Fruit fly (Drosophila melanogaster): ENCODE data around the gene agt.
A peak's percentile ranks its signal among the peaks of the same experiment; 100 is the strongest.

The agt gene

DNA sequence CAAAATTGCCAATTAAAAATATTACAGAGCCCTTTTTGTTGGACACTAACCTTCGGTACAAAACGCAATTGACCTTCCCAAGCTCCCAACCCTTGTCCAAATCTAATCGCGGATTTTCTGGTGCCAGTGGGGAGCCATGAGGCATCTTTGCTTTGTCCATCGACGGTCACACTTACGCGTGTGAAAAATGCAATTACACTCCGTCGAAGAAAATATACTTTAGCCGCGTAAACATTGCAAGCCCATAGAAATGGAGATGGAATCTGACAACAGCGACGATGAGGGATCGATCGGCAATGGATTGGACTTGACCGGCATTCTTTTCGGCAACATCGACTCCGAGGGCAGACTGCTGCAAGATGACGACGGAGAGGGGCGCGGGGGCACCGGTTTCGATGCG, 13.2 kb downstream of the agt start, which contains the start of gene Taf1 (continued):
- TF ChIP-seq CG17829 (tag; optimal IDR thresholded peaks at IDR 0.05), result peak; percentile 48
- TF ChIP-seq hkb (optimal IDR thresholded peaks at IDR 0.05), result no peak
- TF ChIP-seq hkb (GFP tag; IDR thresholded peaks at IDR 0.05), result 0 out of 2 replicates have a peak, but pooled peaks have one; percentile 9
- no peak for TF ChIP-seq CG7556 (GFP tag; optimal IDR thresholded peaks at IDR 0.05)
- TF ChIP-seq Sry-δ (GFP tag; optimal IDR thresholded peaks at IDR 0.05), result peak; percentile 44
- TF ChIP-seq amos (GFP tag; IDR thresholded peaks at IDR 0.05; ENCODE audit: partially characterized antibody), result peak; percentile 29; the same call in 1 of the 2 replicates
- peak; percentile 95 for TF ChIP-seq MBD-R2 (GFP tag; IDR thresholded peaks at IDR 0.05)
- peak; percentile 66 for TF ChIP-seq CG33213 (GFP tag; optimal IDR thresholded peaks at IDR 0.05)
- peak; percentile 10 for TF ChIP-seq pho (GFP tag; optimal IDR thresholded peaks at IDR 0.05)
- peak; percentile 26 for TF ChIP-seq Myb (GFP tag; optimal IDR thresholded peaks at IDR 0.05)
- TF ChIP-seq ftz-f1 (GFP tag; optimal IDR thresholded peaks at IDR 0.05), result peak; percentile 99
- peak; percentile 89 for TF ChIP-seq Lhr (GFP tag; optimal IDR thresholded peaks at IDR 0.05)
- no peak for TF ChIP-seq oc (tag; optimal IDR thresholded peaks at IDR 0.05)
- TF ChIP-seq sna (GFP tag; IDR thresholded peaks at IDR 0.05; ENCODE audit: partially characterized antibody), result peak; percentile 41; the same call in 1 of the 2 replicates
- 0 out of 2 replicates have a peak, but pooled peaks have one; percentile 21 for TF ChIP-seq E2f2 (GFP tag; IDR thresholded peaks at IDR 0.05)

DNA sequence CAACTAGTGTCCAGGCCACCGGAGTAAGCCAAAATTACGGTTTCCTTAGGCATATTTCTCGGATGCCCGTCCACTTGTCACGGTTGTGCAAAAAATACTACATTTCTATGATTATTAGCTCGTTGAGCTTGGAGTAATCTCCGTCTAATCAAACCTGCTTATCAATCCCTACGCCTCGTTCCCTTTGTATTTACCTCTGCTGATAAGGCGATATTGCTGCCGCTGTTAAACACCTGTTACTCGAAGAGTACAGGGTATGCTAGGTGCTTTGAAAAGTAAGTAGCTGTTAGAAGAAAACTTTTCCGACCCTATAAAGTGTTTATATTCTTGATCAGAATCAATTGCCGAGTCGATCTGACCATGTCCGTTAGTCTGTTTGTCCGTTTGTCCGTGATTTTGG, 15.6 kb downstream of the agt start, which contains the start of gene Ass:
Gene Ass (minus strand): TSS at position 101 of the 400 bp plus-strand sequence.
- peak; percentile 85 for TF ChIP-seq D19B (GFP tag; optimal IDR thresholded peaks at IDR 0.05)
- TF ChIP-seq Ets65A (GFP tag), result peak; percentile 11
- TF ChIP-seq ttk (GFP tag; IDR thresholded peaks at IDR 0.05), result no peak
- no peak for TF ChIP-seq CG4730 (GFP tag; IDR thresholded peaks at IDR 0.05)
- TF ChIP-seq GATAe (GFP tag; conservative IDR thresholded peaks at IDR 0.05), result peak; percentile 49
- TF ChIP-seq grn (GFP tag; optimal IDR thresholded peaks at IDR 0.05), result peak; percentile 23
- TF ChIP-seq tap (tag; optimal IDR thresholded peaks at IDR 0.05), result no peak
- peak; percentile 13 for TF ChIP-seq exex (tag; optimal IDR thresholded peaks at IDR 0.05)

DNA sequence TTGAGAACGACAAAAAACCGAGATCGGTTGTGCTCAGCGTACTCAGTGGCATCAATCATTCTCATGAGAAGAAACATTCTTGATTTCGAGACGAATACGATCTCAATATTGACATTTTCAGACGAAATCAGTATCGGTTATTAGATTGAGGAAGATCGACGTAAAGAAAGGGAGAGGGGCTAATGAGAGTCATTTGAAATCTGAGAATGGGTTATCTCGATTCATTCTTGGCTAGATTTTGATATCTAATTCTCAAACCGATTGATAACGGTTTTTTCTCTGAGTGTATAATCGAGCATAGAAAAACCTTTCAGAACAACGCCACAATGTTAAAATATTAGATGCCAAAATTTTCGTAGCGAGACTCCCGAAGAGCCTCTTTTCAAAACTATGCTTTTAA, 19.0 kb downstream of the agt start, which contains the start of gene CG31286:
Gene CG31286 (plus strand): TSS at position 301 of the 400 bp plus-strand sequence.
- TF ChIP-seq Atf-2 (GFP tag; optimal IDR thresholded peaks at IDR 0.05), result no peak
- no peak for TF ChIP-seq jigr1 (GFP tag; IDR thresholded peaks at IDR 0.05)
- TF ChIP-seq TFAM (GFP tag; optimal IDR thresholded peaks at IDR 0.05), result no peak
- no peak for TF ChIP-seq oc (tag; optimal IDR thresholded peaks at IDR 0.05)
- TF ChIP-seq Fer1 (GFP tag; optimal IDR thresholded peaks at IDR 0.05), result no peak
- TF ChIP-seq crc (GFP tag; optimal IDR thresholded peaks at IDR 0.05), result no peak
- TF ChIP-seq Six4 (GFP tag; optimal IDR thresholded peaks at IDR 0.05), result no peak
- no peak for TF ChIP-seq MBD-R2 (GFP tag; IDR thresholded peaks at IDR 0.05)
- TF ChIP-seq Hand (GFP tag; optimal IDR thresholded peaks at IDR 0.05), result no peak

DNA sequence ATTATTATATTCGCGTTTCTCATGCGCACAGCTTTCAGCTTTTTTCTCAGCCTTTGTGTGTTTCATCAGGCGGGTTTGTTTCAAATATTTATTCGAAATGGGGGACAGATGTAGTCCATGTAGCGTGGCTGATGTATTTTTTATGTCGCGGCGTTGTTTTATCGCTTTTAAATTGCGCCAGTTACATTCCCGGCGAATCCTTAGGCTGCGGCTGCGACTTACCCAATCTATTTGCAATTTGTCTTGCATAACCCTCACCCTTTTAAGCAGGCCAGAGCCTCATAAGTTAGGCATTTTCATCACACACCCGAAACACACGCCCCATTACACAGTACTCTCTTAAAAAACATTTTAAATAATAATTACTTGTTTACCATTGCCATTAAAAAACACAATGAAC, 30.0 kb downstream of the agt start, which contains the start of gene sunz:
Gene sunz (plus strand): TSS at position 301 of the 400 bp plus-strand sequence.
- TF ChIP-seq nmo (GFP tag; optimal IDR thresholded peaks at IDR 0.05) (no peak), CG18764 (GFP tag; optimal IDR thresholded peaks at IDR 0.05) (no peak), ftz-f1 (GFP tag; optimal IDR thresholded peaks at IDR 0.05) (no peak), Gsc (GFP tag; IDR thresholded peaks at IDR 0.05) (no peak), Pdp1 (GFP tag; optimal IDR thresholded peaks at IDR 0.05) (no peak), dimm (GFP tag; IDR thresholded peaks at IDR 0.05) (no peak), CG10431 (GFP tag; optimal IDR thresholded peaks at IDR 0.05) (no peak), CG11696 (GFP tag; IDR thresholded peaks at IDR 0.05) (no peak), Nf-YB (GFP tag; optimal IDR thresholded peaks at IDR 0.05) (no peak), jing (GFP tag; optimal IDR thresholded peaks at IDR 0.05) (no peak)

Measured in whole organism, embryonic.